Fruit fly (Drosophila melanogaster) whole organism, pupa: ENCODE data around the gene Rpt5.

Source experiments
- CG10348 ChIP-seq: fragments of 200-800 bp; sonication (Bioruptor generic); IDR thresholded peaks from 2 replicates; pipeline ENCODE4 v1.3.6; 2022; ENCODE audit warnings: missing biosample characterization, missing genetic modification characterization
- CG12605 ChIP-seq: fragments of 200-800 bp; sonication (Bioruptor generic); IDR thresholded peaks from 2 replicates; pipeline ENCODE4 v1.3.6; 2022; ENCODE audit warnings: missing biosample characterization, missing genetic modification characterization
- CG13204 ChIP-seq: fragments of 200-800 bp; sonication (Bioruptor generic); optimal IDR thresholded peaks from 2 replicates; lab custom pipeline; 2018; ENCODE audit warnings: missing biosample characterization, mild to moderate bottlenecking, missing genetic modification characterization, moderate library complexity
- CG14655 ChIP-seq: fragments of 200-800 bp; sonication (Bioruptor generic); optimal IDR thresholded peaks from 3 replicates; lab custom pipeline; 2017; ENCODE audit warnings: mild to moderate bottlenecking, missing biosample characterization, missing genetic modification reagents, missing genetic modification characterization
- CG15710 ChIP-seq: fragments of 200-800 bp; sonication (Bioruptor generic); optimal IDR thresholded peaks from 2 replicates; lab custom pipeline; 2018; ENCODE audit warnings: missing biosample characterization, mild to moderate bottlenecking, missing genetic modification characterization, moderate library complexity
- CG17806 ChIP-seq: fragments of 200-800 bp; sonication (Bioruptor generic); optimal IDR thresholded peaks from 2 replicates; lab custom pipeline; 2018; ENCODE audit warnings: missing biosample characterization, mild to moderate bottlenecking, missing genetic modification characterization, moderate library complexity
- CG32121 ChIP-seq: fragments of 200-800 bp; sonication (Bioruptor generic); IDR thresholded peaks from 2 replicates; pipeline ENCODE4 v1.3.6; 2022; ENCODE audit warnings: missing biosample characterization, missing genetic modification characterization
- CG34367 ChIP-seq: fragments of 200-800 bp; sonication (Bioruptor generic); optimal IDR thresholded peaks from 2 replicates; lab custom pipeline; 2018; ENCODE audit warnings: missing biosample characterization, mild to moderate bottlenecking, missing genetic modification characterization
- CG4496 ChIP-seq: fragments of 200-800 bp; sonication (Bioruptor generic); IDR thresholded peaks from 3 replicates; pipeline ENCODE4 v1.3.6; 2022; ENCODE audit warnings: missing biosample characterization, missing genetic modification characterization
- CG8159 ChIP-seq: fragments of 200-800 bp; sonication (Bioruptor generic); optimal IDR thresholded peaks from 3 replicates; lab custom pipeline; 2018; ENCODE audit warnings: missing biosample characterization, mild to moderate bottlenecking, missing genetic modification characterization, moderate library complexity
- CG8301 ChIP-seq: fragments of 200-800 bp; sonication (Bioruptor generic); optimal IDR thresholded peaks from 2 replicates; lab custom pipeline; 2018; ENCODE audit warnings: missing biosample characterization, mild to moderate bottlenecking, missing genetic modification characterization
- CG9948 ChIP-seq: fragments of 200-800 bp; sonication (Bioruptor generic); optimal IDR thresholded peaks from 2 replicates; lab custom pipeline; 2018; ENCODE audit warnings: missing biosample characterization, mild to moderate bottlenecking, missing genetic modification characterization, moderate library complexity
- D1 ChIP-seq: fragments of 200-800 bp; sonication (Bioruptor generic); optimal IDR thresholded peaks from 2 replicates; lab custom pipeline; 2018; ENCODE audit warnings: missing biosample characterization, mild to moderate bottlenecking, missing genetic modification characterization, moderate library complexity
- EcR ChIP-seq: fragments of 200-800 bp; sonication (Bioruptor generic); optimal IDR thresholded peaks from 3 replicates; lab custom pipeline; 2019; ENCODE audit warnings: missing biosample characterization, missing genetic modification characterization, mild to moderate bottlenecking, moderate library complexity, missing genetic modification reagents
- Ets98B ChIP-seq: fragments of 200-800 bp; sonication (Bioruptor generic); IDR thresholded peaks from 2 replicates; pipeline ENCODE4 v1.3.6; 2022; ENCODE audit warnings: missing biosample characterization, missing genetic modification characterization
- Pif1A ChIP-seq: fragments of 200-800 bp; sonication (Bioruptor generic); optimal IDR thresholded peaks from 3 replicates; lab custom pipeline; 2016; ENCODE audit warnings: missing biosample characterization, missing genetic modification characterization
- Pif1B ChIP-seq: fragments of 200-800 bp; sonication (Bioruptor generic); optimal IDR thresholded peaks from 3 replicates; lab custom pipeline; 2016; ENCODE audit warnings: missing biosample characterization, missing genetic modification characterization
- Snoo ChIP-seq: fragments of 200-800 bp; sonication (Bioruptor generic); optimal IDR thresholded peaks from 3 replicates; lab custom pipeline; 2017; ENCODE audit warnings: missing biosample characterization, mild to moderate bottlenecking, missing genetic modification characterization, inconsistent platforms
- fd96Ca ChIP-seq: fragments of 200-800 bp; sonication (Bioruptor generic); IDR thresholded peaks from 3 replicates; pipeline ENCODE4 v1.3.6; 2022; ENCODE audit warnings: missing biosample characterization, missing genetic modification characterization
- gl ChIP-seq: fragments of 200-800 bp; sonication (Bioruptor generic); optimal IDR thresholded peaks from 2 replicates; lab custom pipeline; 2018; ENCODE audit warnings: missing biosample characterization, mild to moderate bottlenecking, missing genetic modification characterization
- rn ChIP-seq: fragments of 200-800 bp; sonication (Bioruptor generic); IDR thresholded peaks from 2 replicates; pipeline ENCODE4 v1.3.6; 2022; ENCODE audit warnings: missing biosample characterization, missing genetic modification characterization

Gene Rpt5

DNA sequence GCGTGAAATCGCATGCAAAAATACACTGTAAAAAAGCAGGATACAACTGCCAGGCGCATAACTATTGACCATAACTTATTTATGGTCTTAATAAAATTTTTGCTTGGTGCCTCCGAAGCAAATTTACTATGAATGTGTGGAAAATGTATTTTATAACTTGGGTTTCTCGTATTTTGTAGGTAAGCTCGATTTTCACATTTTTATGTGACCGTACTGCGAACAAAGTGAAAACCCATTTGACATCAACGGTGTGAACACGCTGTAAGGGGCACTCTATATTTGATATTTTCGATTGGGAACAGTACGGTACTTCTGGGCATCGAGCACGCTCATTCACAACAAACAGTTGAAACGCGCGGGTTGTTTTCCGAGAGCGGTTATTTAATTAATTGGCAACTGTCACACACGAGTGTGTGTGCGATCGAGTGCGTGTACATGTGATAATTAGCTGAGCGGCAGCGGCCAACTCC lies 28.8 kb downstream of the Rpt5 start, which contains the start of the genes Nup98-96 and mbc:
Gene Nup98-96 (minus strand): TSS at position 156 of the 470 bp plus-strand sequence.
Gene mbc (plus strand): TSS at position 300 of the 470 bp plus-strand sequence.
- peak; percentile 43 for TF ChIP-seq Pif1B
- peak; percentile 18 for TF ChIP-seq EcR (GFP tag; lab: Kevin White, UChicago)
- TF ChIP-seq CG10348, result peak; percentile 67; the same call in 1 of the 2 replicates
- TF ChIP-seq gl (tag; lab: Kevin White, UChicago), result peak; percentile 21
- peak; percentile 71 for TF ChIP-seq Snoo (tag; lab: Kevin White, UChicago)
- TF ChIP-seq CG17806, result peak; percentile 77
- TF ChIP-seq CG32121 (GFP tag; lab: Robert Waterston, UW), result peak; percentile 62; the same call in 1 of the 2 replicates
- TF ChIP-seq CG8159 (tag; lab: Kevin White, UChicago), result peak; percentile 84
- TF ChIP-seq Pif1A (GFP tag; lab: Kevin White, UChicago), result no peak
- peak; percentile 80 for TF ChIP-seq Ets98B (GFP tag; lab: Robert Waterston, UW)
- peak; percentile 39 for TF ChIP-seq CG13204 (GFP tag; lab: Kevin White, UChicago)
- peak; percentile 70 for TF ChIP-seq CG8301
- TF ChIP-seq CG34367, result peak; percentile 65
- TF ChIP-seq CG15710 (tag; lab: Kevin White, UChicago), result peak; percentile 80
- TF ChIP-seq fd96Ca, result peak; percentile 79
- TF ChIP-seq D1 (tag; lab: Kevin White, UChicago), result no peak
- TF ChIP-seq CG4496 (GFP tag; lab: Robert Waterston, UW), result peak; percentile 90
- TF ChIP-seq CG9948 (tag; lab: Kevin White, UChicago), result peak; percentile 77
- TF ChIP-seq rn (GFP tag; lab: Robert Waterston, UW), result peak; percentile 85
- TF ChIP-seq CG12605 (GFP tag; lab: Robert Waterston, UW), result no peak
- TF ChIP-seq CG14655 (GFP tag; lab: Kevin White, UChicago), result peak; percentile 72

DNA sequence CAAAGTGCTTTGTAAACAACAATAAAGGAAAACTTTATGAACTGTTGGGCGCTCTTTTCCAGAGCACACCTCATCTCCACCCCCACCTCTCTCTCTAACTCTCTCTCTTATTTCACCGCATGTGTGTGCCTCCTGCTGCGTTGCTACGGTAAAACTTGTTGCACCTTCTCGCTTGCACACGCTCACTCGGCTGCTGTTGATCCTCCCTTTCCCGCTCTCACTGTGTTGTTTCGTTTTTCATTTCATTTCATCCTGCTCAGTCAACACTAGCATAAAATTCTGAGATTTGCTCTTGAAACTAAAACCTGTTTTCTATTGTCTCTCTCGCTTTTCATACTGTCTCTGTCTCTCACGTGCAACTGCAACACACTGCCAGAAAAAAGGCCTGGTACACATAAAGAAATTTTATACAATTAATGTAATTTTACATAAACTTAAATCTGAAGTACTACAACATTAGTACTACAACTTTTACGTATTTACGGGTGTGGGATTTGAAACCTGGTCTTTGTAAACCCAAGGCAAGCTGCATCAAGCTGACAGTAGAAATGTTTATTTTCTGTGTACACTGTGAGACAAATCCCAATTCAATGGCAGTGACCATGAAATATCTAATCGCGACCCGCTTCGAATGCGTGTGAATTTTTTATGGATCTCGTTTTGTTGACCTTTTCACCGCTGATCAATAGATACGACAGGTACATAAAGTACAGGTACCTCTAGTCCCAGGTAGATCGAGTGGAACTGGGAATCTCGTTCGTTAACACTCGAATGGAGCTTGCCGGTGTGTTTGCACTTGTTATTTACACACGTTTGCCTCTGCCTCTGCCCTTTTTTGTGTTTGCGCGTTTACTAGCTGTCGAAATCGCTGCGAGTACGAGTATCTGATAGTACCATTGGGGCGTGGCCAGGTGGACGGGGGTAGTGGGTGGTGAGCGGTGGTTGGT lies 30.1 kb downstream of the Rpt5 start:
- TF ChIP-seq CG15710 (tag; lab: Kevin White, UChicago) (peak; percentile 84), Snoo (tag; lab: Kevin White, UChicago) (peak; percentile 75), CG12605 (GFP tag; lab: Robert Waterston, UW) (peak; percentile 85), CG9948 (tag; lab: Kevin White, UChicago) (peak; percentile 92), gl (tag; lab: Kevin White, UChicago) (peak; percentile 62), D1 (tag; lab: Kevin White, UChicago) (no peak), CG8159 (tag; lab: Kevin White, UChicago) (peak; percentile 89), CG4496 (GFP tag; lab: Robert Waterston, UW) (peak; percentile 94), CG10348 (peak; percentile 69), CG17806 (peak; percentile 93), EcR (GFP tag; lab: Kevin White, UChicago) (peak; percentile 45), CG34367 (peak; percentile 89), Pif1B (peak; percentile 95), CG32121 (GFP tag; lab: Robert Waterston, UW) (peak; percentile 90), CG13204 (GFP tag; lab: Kevin White, UChicago) (peak; percentile 29), Ets98B (GFP tag; lab: Robert Waterston, UW) (peak; percentile 92), rn (GFP tag; lab: Robert Waterston, UW) (peak; percentile 80), CG14655 (GFP tag; lab: Kevin White, UChicago) (peak; percentile 96), CG8301 (peak; percentile 95), fd96Ca (peak; percentile 93), Pif1A (GFP tag; lab: Kevin White, UChicago) (peak; percentile 91)

DNA sequence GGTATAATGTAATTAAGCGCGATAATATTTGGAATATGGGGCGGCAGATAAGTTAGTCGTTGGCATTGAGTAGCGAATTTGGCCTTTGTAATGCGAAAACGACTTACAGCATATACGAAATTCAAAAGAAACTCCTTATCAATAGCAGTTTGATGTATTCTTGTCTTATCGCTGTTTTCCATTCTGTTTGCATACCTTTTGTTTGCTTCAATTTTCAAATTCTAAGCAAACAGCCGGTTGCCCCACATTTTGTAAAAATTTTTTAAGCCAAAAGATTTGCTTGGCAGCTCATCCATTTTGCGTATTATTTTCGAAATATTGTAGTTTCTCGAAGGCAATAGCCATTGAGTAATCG lies 30.7 kb downstream of the Rpt5 start:
- 0 out of 3 replicates have a peak, but pooled peaks have one; percentile 5 for TF ChIP-seq CG4496 (GFP tag; lab: Robert Waterston, UW)
- no peak for TF ChIP-seq CG34367

DNA sequence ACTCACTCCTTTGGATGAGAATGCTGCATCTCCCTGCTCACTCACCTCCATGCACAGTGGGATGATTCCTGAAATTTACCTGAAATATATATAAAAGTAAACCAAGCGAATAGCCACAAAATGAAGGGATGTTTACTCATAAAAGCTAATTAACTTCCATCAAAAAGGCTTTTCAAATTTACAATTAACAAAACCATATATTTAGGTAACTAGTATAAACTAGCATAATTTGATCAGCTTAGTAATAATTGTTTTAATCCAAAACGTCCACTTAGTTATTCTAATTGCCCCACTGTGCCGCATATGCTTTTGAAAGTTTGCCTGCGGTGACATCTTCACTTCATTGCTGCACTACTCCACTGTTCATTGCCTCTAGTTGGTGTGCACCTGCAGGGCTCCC lies 31.3 kb downstream of the Rpt5 start:
- peak; percentile 61; the same call in 1 of the 2 replicates for TF ChIP-seq CG32121 (GFP tag; lab: Robert Waterston, UW)
- TF ChIP-seq fd96Ca, result peak; percentile 59; the same call in 2 of the 3 replicates
- TF ChIP-seq CG4496 (GFP tag; lab: Robert Waterston, UW), result peak; percentile 83
- peak; percentile 89 for TF ChIP-seq CG17806
- peak; percentile 59 for TF ChIP-seq gl (tag; lab: Kevin White, UChicago)
- peak; percentile 90 for TF ChIP-seq CG15710 (tag; lab: Kevin White, UChicago)
- peak; percentile 90 for TF ChIP-seq CG8159 (tag; lab: Kevin White, UChicago)
- TF ChIP-seq CG9948 (tag; lab: Kevin White, UChicago), result peak; percentile 92
- peak; percentile 56 for TF ChIP-seq CG12605 (GFP tag; lab: Robert Waterston, UW)
- peak; percentile 79 for TF ChIP-seq Pif1B
- peak; percentile 49; the same call in 1 of the 2 replicates for TF ChIP-seq rn (GFP tag; lab: Robert Waterston, UW)
- TF ChIP-seq CG34367, result peak; percentile 85
- 0 out of 2 replicates have a peak, but pooled peaks have one; percentile 40 for TF ChIP-seq CG10348
- peak; percentile 62 for TF ChIP-seq Snoo (tag; lab: Kevin White, UChicago)
- TF ChIP-seq CG13204 (GFP tag; lab: Kevin White, UChicago), result peak; percentile 77
- TF ChIP-seq D1 (tag; lab: Kevin White, UChicago), result peak; percentile 77
- TF ChIP-seq CG8301, result peak; percentile 89
- peak; percentile 90 for TF ChIP-seq Pif1A (GFP tag; lab: Kevin White, UChicago)
- peak; percentile 93 for TF ChIP-seq CG14655 (GFP tag; lab: Kevin White, UChicago)
- peak; percentile 34 for TF ChIP-seq EcR (GFP tag; lab: Kevin White, UChicago)
- peak; percentile 58; the same call in 1 of the 2 replicates for TF ChIP-seq Ets98B (GFP tag; lab: Robert Waterston, UW)
